Worm (Caenorhabditis elegans): ENCODE results near the gene gba-1.

DNA sequence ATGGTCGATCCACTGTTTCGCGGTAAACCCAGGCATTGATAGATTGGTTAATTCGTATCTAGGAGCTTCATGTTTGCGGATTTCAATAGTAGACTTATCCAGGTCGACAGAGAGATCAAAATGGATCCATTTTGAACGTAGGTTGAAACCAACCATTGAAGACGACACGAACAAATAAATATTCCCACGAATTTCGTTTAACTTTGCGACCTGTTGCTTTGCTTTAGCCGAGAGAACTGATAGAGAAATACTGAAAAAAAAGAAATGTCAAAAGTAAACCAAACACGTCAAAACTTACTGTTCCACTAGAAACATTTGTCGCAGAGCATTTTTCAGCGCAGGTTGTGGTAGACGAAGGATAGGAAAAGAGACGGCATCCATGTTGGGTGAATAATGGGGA lies 8.2 kb upstream of the gba-1 start, which contains the start of gene fbxb-38:
- no peak for TF ChIP-seq med-1 (GFP tag; optimal IDR thresholded peaks at IDR 0.05; ENCODE audit: insufficient read depth)
- TF ChIP-seq ztf-29 (GFP tag; IDR thresholded peaks at IDR 0.05) = no peak
- TF ChIP-seq klf-2 (GFP tag; conservative IDR thresholded peaks at IDR 0.05) = no peak
